Worm (Caenorhabditis elegans) whole organism, young adult: ENCODE measurements around the gene F45E4.6.

Experiments
- madf-10 ChIP-seq: sonication (generic microtip); optimal IDR thresholded peaks from 2 replicates; lab custom pipeline; 2016; ENCODE audit warnings: mild to moderate bottlenecking, missing genetic modification characterization, missing compliant biosample characterization
- unc-130 ChIP-seq: sonication (generic microtip); optimal IDR thresholded peaks from 2 replicates; lab custom pipeline; 2016; ENCODE audit warnings: missing genetic modification reagents, missing genetic modification characterization, missing compliant biosample characterization
- ztf-6 ChIP-seq: fragments of 200-800 bp; sonication (Bioruptor generic); IDR thresholded peaks from 2 replicates; pipeline ENCODE4 v1.3.6; 2022; ENCODE audit warnings: missing genetic modification reagents, missing genetic modification characterization, missing compliant biosample characterization

DNA sequence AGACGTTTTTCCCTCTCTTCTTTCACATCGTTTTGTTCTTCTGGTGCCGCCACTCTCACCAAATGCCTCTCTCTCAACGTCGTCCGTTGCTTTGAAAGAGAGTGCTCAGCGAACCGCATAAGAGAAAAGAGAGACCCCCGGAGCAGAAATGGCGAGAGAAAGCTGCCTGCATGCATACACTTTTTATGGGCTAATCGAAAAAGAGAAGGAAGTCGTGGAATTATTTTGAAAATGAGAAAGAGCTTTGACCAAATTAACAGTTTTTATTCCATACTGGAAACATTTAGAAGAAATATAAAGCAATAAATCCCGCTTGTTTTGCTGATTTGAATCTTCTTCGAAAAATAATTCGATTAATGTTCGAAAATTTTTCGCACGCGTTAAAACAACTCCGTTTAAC, 11.9 kb downstream of the F45E4.6 start:
- TF ChIP-seq madf-10 (tag; lab: Kevin White, UChicago), result no peak
- no peak for TF ChIP-seq unc-130 (GFP tag; lab: Kevin White, UChicago)
- no peak for TF ChIP-seq ztf-6 (GFP tag; lab: Robert Waterston, UW)
